Fruit fly (Drosophila melanogaster): ENCODE results near the gene rempA.

rempA gene

DNA sequence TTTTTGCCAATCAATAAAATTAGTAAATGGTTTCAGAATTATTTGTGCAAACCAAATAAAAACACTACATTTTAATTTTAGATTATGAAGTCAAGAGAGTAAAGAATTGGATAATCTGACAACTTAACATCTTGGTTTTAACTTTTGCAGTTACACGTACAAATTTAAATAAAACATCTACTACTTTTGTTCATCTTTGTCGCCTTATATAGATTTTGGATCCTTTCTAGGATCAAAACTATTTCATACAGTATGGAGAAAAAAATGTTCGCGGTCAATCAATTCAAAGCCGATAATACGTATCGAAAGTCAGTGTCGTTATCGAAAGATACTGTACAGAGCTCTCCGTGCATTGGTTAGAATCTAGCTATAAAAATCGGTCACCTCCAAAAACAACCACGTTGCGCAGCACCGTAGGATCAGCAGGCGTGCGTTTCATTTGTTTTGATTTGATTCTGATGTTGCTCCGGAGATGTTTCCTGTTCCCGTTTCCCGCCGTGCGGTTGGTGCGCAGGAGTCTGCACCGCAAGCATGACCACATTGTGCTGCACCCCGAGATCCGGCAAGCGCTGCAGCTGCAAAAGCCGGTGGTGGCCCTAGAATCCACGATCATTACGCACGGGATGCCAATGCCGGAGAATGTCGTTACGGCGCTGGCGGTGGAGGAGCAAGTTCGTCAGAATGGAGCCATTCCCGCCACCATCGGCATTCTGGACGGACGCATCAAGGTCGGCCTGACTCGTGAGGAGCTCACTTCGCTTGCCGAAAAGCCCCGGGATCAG is 3.9 kb upstream of the rempA start, which contains the start of the genes uncNacbeta and CG2794:
TSS of gene uncNacbeta (minus strand) at position 51 of the 782 bp plus-strand sequence.
TSS of gene CG2794 (plus strand) at position 395 of the 782 bp plus-strand sequence.
- no peak for TF ChIP-seq sage (GFP tag; optimal IDR thresholded peaks at IDR 0.05)
- TF ChIP-seq GATAd (GFP tag; optimal IDR thresholded peaks at IDR 0.05) = no peak
- no peak for TF ChIP-seq h (GFP tag; optimal IDR thresholded peaks at IDR 0.05)
- peak; percentile 91 for TF ChIP-seq Myc (optimal IDR thresholded peaks at IDR 0.05)
- TF ChIP-seq Vsx2 (GFP tag; optimal IDR thresholded peaks at IDR 0.05; ENCODE audit: partially characterized antibody) = no peak
- peak in 1 of 2 experiments; percentile 25 for TF ChIP-seq foxo (GFP tag; optimal IDR thresholded peaks at IDR 0.05)
- no peak for TF ChIP-seq fru (GFP tag; optimal IDR thresholded peaks at IDR 0.05)
- no peak for TF ChIP-seq jim (GFP tag; optimal IDR thresholded peaks at IDR 0.05)
- no peak for TF ChIP-seq Abd-B (GFP tag; optimal IDR thresholded peaks at IDR 0.05)

DNA sequence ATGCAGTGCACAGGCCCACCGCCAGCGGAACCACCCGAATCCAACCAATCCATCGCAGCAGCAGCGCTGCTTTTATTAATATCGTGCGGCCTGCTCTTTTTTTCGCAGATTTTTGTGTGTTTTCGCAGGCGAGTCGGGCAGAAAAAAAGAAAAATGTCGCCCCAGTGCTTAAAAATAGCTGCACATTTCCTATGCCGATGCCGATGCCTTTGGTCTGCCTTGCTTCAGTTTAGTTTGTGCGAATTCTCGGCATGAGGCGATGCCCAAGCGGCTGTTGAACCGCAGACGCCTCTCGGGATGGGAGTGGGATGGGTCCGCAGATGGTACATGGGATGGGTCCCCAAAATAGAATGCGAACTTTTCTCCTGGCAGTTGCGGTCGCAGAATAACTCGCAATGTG is 3.2 kb upstream of the rempA start:
- TF ChIP-seq pan (optimal IDR thresholded peaks at IDR 0.05) (no peak), sage (GFP tag; optimal IDR thresholded peaks at IDR 0.05) (no peak), Dfd (GFP tag; optimal IDR thresholded peaks at IDR 0.05) (no peak), tai (GFP tag; optimal IDR thresholded peaks at IDR 0.05) (no peak), Hr78 (GFP tag; optimal IDR thresholded peaks at IDR 0.05) (no peak), jim (GFP tag; optimal IDR thresholded peaks at IDR 0.05) (no peak), Dif (GFP tag; optimal IDR thresholded peaks at IDR 0.05; ENCODE audit: partially characterized antibody) (no peak), dmrt93B (GFP tag; optimal IDR thresholded peaks at IDR 0.05) (no peak), sv (GFP tag; optimal IDR thresholded peaks at IDR 0.05) (no peak), Hnf4 (GFP tag; optimal IDR thresholded peaks at IDR 0.05) (no peak), ey (GFP tag; optimal IDR thresholded peaks at IDR 0.05) (no peak), Jra (GFP tag; optimal IDR thresholded peaks at IDR 0.05) (no peak), usp (GFP tag; optimal IDR thresholded peaks at IDR 0.05) (no peak), HLH106 (tag; optimal IDR thresholded peaks at IDR 0.05) (no peak), fru (GFP tag; optimal IDR thresholded peaks at IDR 0.05) (no peak), foxo (GFP tag; optimal IDR thresholded peaks at IDR 0.05) (no peak), CG9705 (GFP tag; optimal IDR thresholded peaks at IDR 0.05) (no peak), h (GFP tag; optimal IDR thresholded peaks at IDR 0.05) (no peak), brk (GFP tag; optimal IDR thresholded peaks at IDR 0.05) (no peak), dsf (GFP tag; optimal IDR thresholded peaks at IDR 0.05; ENCODE audit: borderline replicate concordance) (no peak)

dm6 chr2L:559311-559710 is 799 bp downstream of the rempA start, which contains the start of gene Tspo:
Tspo (plus strand) TSS chr2L:559612.
- peak; percentile 8 for TF ChIP-seq OdsH (GFP tag; optimal IDR thresholded peaks at IDR 0.05)
- peak; percentile 96 for TF ChIP-seq Myc (optimal IDR thresholded peaks at IDR 0.05)
- TF ChIP-seq Dif (GFP tag; optimal IDR thresholded peaks at IDR 0.05; ENCODE audit: partially characterized antibody) = peak; percentile 14
- no peak for TF ChIP-seq dsf (GFP tag; optimal IDR thresholded peaks at IDR 0.05; ENCODE audit: borderline replicate concordance)
- TF ChIP-seq Rel (GFP tag; optimal IDR thresholded peaks at IDR 0.05) = no peak
- TF ChIP-seq Rel (tag; optimal IDR thresholded peaks at IDR 0.05) = peak; percentile 58
- TF ChIP-seq HLH106 (tag; optimal IDR thresholded peaks at IDR 0.05) = peak; percentile 1
- no peak for TF ChIP-seq sage (GFP tag; optimal IDR thresholded peaks at IDR 0.05)
- TF ChIP-seq N (GFP tag; optimal IDR thresholded peaks at IDR 0.05) = peak; percentile 8
- peak; percentile 71 for TF ChIP-seq woc (GFP tag; optimal IDR thresholded peaks at IDR 0.05)
- peak; percentile 6 for TF ChIP-seq Hr83 (GFP tag; optimal IDR thresholded peaks at IDR 0.05; ENCODE audit: poor library complexity, severe bottlenecking)

dm6 chr2L:552432-552929 is 7.6 kb downstream of the rempA start, which contains the start of gene Ets21C:
Ets21C (minus strand) TSS chr2L:552923.
- TF ChIP-seq Rel (GFP tag; optimal IDR thresholded peaks at IDR 0.05) (peak; percentile 27), Rel (tag; optimal IDR thresholded peaks at IDR 0.05) (peak; percentile 74), pan (optimal IDR thresholded peaks at IDR 0.05) (no peak), lola (GFP tag; optimal IDR thresholded peaks at IDR 0.05) (no peak), dl (GFP tag; optimal IDR thresholded peaks at IDR 0.05; ENCODE audit: insufficient read depth in 1 of 2, partially characterized antibody in 2 of 2) (peak; percentile 35 to 39), OdsH (GFP tag; optimal IDR thresholded peaks at IDR 0.05) (peak; percentile 43), psq (GFP tag; optimal IDR thresholded peaks at IDR 0.05) (no peak), Sp1 (GFP tag; optimal IDR thresholded peaks at IDR 0.05) (peak; percentile 26), Hr83 (GFP tag; optimal IDR thresholded peaks at IDR 0.05; ENCODE audit: poor library complexity, severe bottlenecking) (peak; percentile 61), h (GFP tag; optimal IDR thresholded peaks at IDR 0.05) (peak; percentile 51), Jra (GFP tag; optimal IDR thresholded peaks at IDR 0.05) (peak; percentile 91), Dif (GFP tag; optimal IDR thresholded peaks at IDR 0.05; ENCODE audit: partially characterized antibody) (peak; percentile 69), GATAd (GFP tag; optimal IDR thresholded peaks at IDR 0.05) (no peak), rgr (GFP tag; optimal IDR thresholded peaks at IDR 0.05) (peak; percentile 2)
